Worm (Caenorhabditis elegans) whole organism, L4/young adult: ENCODE measurements around the gene ZC84.7.

Experiments
- W03F9.2 ChIP-seq: fragments of 150-350 bp; optimal IDR thresholded peaks from 2 replicates; lab custom pipeline; 2014; ENCODE audit warnings: missing biosample characterization, missing genetic modification characterization
- dao-5 ChIP-seq: sonication (generic microtip); optimal IDR thresholded peaks from 2 replicates; lab custom pipeline; 2016; ENCODE audit warnings: missing genotype, missing genetic modification characterization, moderate library complexity, missing compliant biosample characterization
- him-1 ChIP-seq: sonication (generic microtip); optimal IDR thresholded peaks from 2 replicates; lab custom pipeline; 2016; ENCODE audit warnings: missing genotype, missing genetic modification reagents, missing genetic modification characterization, missing compliant biosample characterization

ce11 chrIII:9237626-9238025 lies 51.8 kb downstream of the ZC84.7 start:
- TF ChIP-seq him-1 (tag; lab: Kevin White, UChicago) (no peak), W03F9.2 (tag; lab: Kevin White, UChicago) (no peak), dao-5 (no peak)
